Worm (Caenorhabditis elegans): ENCODE results near the gene Y41D4B.24.

- TF ChIP-seq C08G9.2 (tag; optimal IDR thresholded peaks at IDR 0.05): no peak
- no peak for TF ChIP-seq lin-11 (tag; optimal IDR thresholded peaks at IDR 0.05)
- no peak for TF ChIP-seq ceh-48 (tag; optimal IDR thresholded peaks at IDR 0.05)
- no peak for TF ChIP-seq ceh-6 (GFP tag; optimal IDR thresholded peaks at IDR 0.05)
- no peak for TF ChIP-seq tbx-7 (tag; optimal IDR thresholded peaks at IDR 0.05)
- no peak for TF ChIP-seq ref-2 (tag; optimal IDR thresholded peaks at IDR 0.05)
- no peak for TF ChIP-seq nfya-1 (tag; optimal IDR thresholded peaks at IDR 0.05)
- no peak for TF ChIP-seq fkh-6 (tag; optimal IDR thresholded peaks at IDR 0.05)
- no peak for TF ChIP-seq madf-2 (tag; optimal IDR thresholded peaks at IDR 0.05)
Measured at ce11 chrIV:1628730-1629129, 53.2 kb downstream of the Y41D4B.24 start.

Data from whole organism, late embryonic.